Fruit fly (Drosophila melanogaster): ENCODE measurements around the gene CG18273.

CG18273 gene

dm6 chrX:457803-458202, 29.6 kb downstream of the CG18273 start (continued):
- TF ChIP-seq CG14667 (GFP tag; IDR thresholded peaks at IDR 0.05) (no peak), nom (GFP tag; optimal IDR thresholded peaks at IDR 0.05) (no peak), CG4424 (GFP tag; optimal IDR thresholded peaks at IDR 0.05) (peak; percentile 13), CG3995 (GFP tag; optimal IDR thresholded peaks at IDR 0.05) (no peak), CG8388 (GFP tag; optimal IDR thresholded peaks at IDR 0.05) (peak; percentile 51), CG3407 (GFP tag; optimal IDR thresholded peaks at IDR 0.05) (no peak), nmo (GFP tag; optimal IDR thresholded peaks at IDR 0.05) (peak; percentile 60), tio (GFP tag; optimal IDR thresholded peaks at IDR 0.05) (peak; percentile 30), slp2 (GFP tag; optimal IDR thresholded peaks at IDR 0.05) (no peak), CG2202 (tag; optimal IDR thresholded peaks at IDR 0.05) (peak; percentile 14), sqz (GFP tag; optimal IDR thresholded peaks at IDR 0.05) (peak; percentile 18), luna (GFP tag; optimal IDR thresholded peaks at IDR 0.05) (no peak), unpg (GFP tag; optimal IDR thresholded peaks at IDR 0.05) (peak; percentile 29), CG16815 (GFP tag; optimal IDR thresholded peaks at IDR 0.05) (peak; percentile 49), salm (tag; optimal IDR thresholded peaks at IDR 0.05) (no peak), sens (GFP tag) (peak; percentile 61), fd96Cb (tag; optimal IDR thresholded peaks at IDR 0.05) (peak; percentile 35), Usf (GFP tag; optimal IDR thresholded peaks at IDR 0.05) (peak; percentile 10), gcm (GFP tag; optimal IDR thresholded peaks at IDR 0.05) (peak; percentile 34), trem (tag; optimal IDR thresholded peaks at IDR 0.05) (peak; percentile 56), D (optimal IDR thresholded peaks at IDR 0.05) (no peak), D (GFP tag; optimal IDR thresholded peaks at IDR 0.05) (peak; percentile 45), prd (optimal IDR thresholded peaks at IDR 0.05) (no peak), prd (GFP tag; IDR thresholded peaks at IDR 0.05) (peak; percentile 58; the same call in 1 of the 3 replicates), D19A (tag; optimal IDR thresholded peaks at IDR 0.05) (peak; percentile 77), twi (tag; optimal IDR thresholded peaks at IDR 0.05) (peak; percentile 18), Asciz (GFP tag; optimal IDR thresholded peaks at IDR 0.05) (no peak), fd64A (GFP tag; optimal IDR thresholded peaks at IDR 0.05) (no peak), CG11085 (GFP tag; IDR thresholded peaks at IDR 0.05) (no peak), Chrac-16 (GFP tag; optimal IDR thresholded peaks at IDR 0.05) (peak; percentile 28), pb (GFP tag; optimal IDR thresholded peaks at IDR 0.05) (no peak), sc (optimal IDR thresholded peaks at IDR 0.05) (no peak), sc (GFP tag; optimal IDR thresholded peaks at IDR 0.05) (peak; percentile 19), CG7556 (GFP tag; optimal IDR thresholded peaks at IDR 0.05) (peak; percentile 31), ems (GFP tag; optimal IDR thresholded peaks at IDR 0.05) (no peak), CG10959 (GFP tag; IDR thresholded peaks at IDR 0.05) (0 out of 2 replicates have a peak, but pooled peaks have one; percentile 39), CG6689 (GFP tag; IDR thresholded peaks at IDR 0.05) (0 out of 2 replicates have a peak, but pooled peaks have one; percentile 7), bsh (GFP tag; optimal IDR thresholded peaks at IDR 0.05) (peak in 1 of 2 experiments; percentile 36), Ets97D (GFP tag; optimal IDR thresholded peaks at IDR 0.05) (no peak), CG9609 (GFP tag; optimal IDR thresholded peaks at IDR 0.05) (no peak), tll (GFP tag; optimal IDR thresholded peaks at IDR 0.05) (no peak), al (GFP tag; IDR thresholded peaks at IDR 0.05) (no peak), zf30C (GFP tag; optimal IDR thresholded peaks at IDR 0.05) (peak; percentile 93), grau (tag; optimal IDR thresholded peaks at IDR 0.05) (peak; percentile 36), ab (GFP tag; optimal IDR thresholded peaks at IDR 0.05) (no peak), Blimp-1 (GFP tag; optimal IDR thresholded peaks at IDR 0.05) (no peak), gem (tag; optimal IDR thresholded peaks at IDR 0.05) (peak; percentile 72), nerfin-1 (tag; optimal IDR thresholded peaks at IDR 0.05) (peak; percentile 21), exex (tag; optimal IDR thresholded peaks at IDR 0.05) (no peak), lola (GFP tag; optimal IDR thresholded peaks at IDR 0.05) (peak in 1 of 3 experiments; percentile 80), stwl (tag; optimal IDR thresholded peaks at IDR 0.05) (peak; percentile 11)

All from whole organism, embryonic.